Fruit fly (Drosophila melanogaster): Measurements from ENCODE around the gene CG5478.
A peak's percentile ranks its signal among the peaks of the same experiment; 100 is the strongest.

The CG5478 gene

DNA sequence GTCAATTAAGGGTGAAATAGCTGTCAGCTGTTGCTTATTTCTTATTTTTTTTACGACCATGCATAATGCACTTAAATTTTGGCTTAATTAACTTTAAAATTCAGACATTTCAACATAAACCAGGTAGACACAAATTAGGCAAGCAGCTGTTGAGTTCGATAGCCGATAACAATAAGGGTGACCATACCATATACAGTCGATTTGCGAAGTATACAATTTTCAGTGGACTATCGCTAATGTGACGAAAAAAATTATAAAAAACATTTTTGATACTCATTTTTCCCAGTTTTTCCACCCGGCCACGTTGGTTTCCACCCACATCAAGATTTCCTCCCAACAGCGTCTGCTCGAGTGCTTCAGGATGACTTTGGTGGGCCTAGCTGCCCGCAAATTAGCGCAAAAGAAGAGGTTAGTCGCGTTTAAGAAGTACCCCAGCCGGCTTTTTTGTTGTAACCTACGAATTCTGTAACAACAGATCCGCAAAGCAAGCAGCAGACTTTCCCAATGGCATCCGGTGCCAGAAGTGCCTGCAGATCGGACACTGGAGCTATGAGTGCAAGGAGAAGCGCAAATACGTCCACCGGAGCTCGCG lies 30.3 kb upstream of the CG5478 start, which contains the start of the genes CG4287 and CG5516 (continued):
- no peak for TF ChIP-seq CG3163 (GFP tag; optimal IDR thresholded peaks at IDR 0.05)
- TF ChIP-seq sob (GFP tag; IDR thresholded peaks at IDR 0.05), result no peak
- no peak for TF ChIP-seq CG6813 (GFP tag; optimal IDR thresholded peaks at IDR 0.05)
- no peak for TF ChIP-seq vnd (GFP tag; IDR thresholded peaks at IDR 0.05; ENCODE audit: partially characterized antibody)
- no peak for TF ChIP-seq repo (GFP tag; optimal IDR thresholded peaks at IDR 0.05)
- TF ChIP-seq CG10267 (tag; optimal IDR thresholded peaks at IDR 0.05), result peak; percentile 11
- TF ChIP-seq bigmax (GFP tag; optimal IDR thresholded peaks at IDR 0.05), result peak; percentile 73
- peak; percentile 6 for TF ChIP-seq crc (GFP tag; optimal IDR thresholded peaks at IDR 0.05)
- no peak for TF ChIP-seq rib (GFP tag; IDR thresholded peaks at IDR 0.05)
- TF ChIP-seq psq (GFP tag; optimal IDR thresholded peaks at IDR 0.05), result no peak
- TF ChIP-seq CG8765 (GFP tag; IDR thresholded peaks at IDR 0.05), result no peak
- TF ChIP-seq pros (GFP tag; optimal IDR thresholded peaks at IDR 0.05), result no peak
- peak; percentile 57; the same call in 2 of the 3 replicates for TF ChIP-seq Doc3 (GFP tag; IDR thresholded peaks at IDR 0.05; ENCODE audit: partially characterized antibody)
- TF ChIP-seq prd (optimal IDR thresholded peaks at IDR 0.05), result no peak
- no peak for TF ChIP-seq prd (GFP tag; IDR thresholded peaks at IDR 0.05)
- no peak for TF ChIP-seq CG33213 (GFP tag; optimal IDR thresholded peaks at IDR 0.05)
- no peak for TF ChIP-seq CG10654 (GFP tag; optimal IDR thresholded peaks at IDR 0.05)
- TF ChIP-seq cas (GFP tag; IDR thresholded peaks at IDR 0.05), result no peak
- no peak for TF ChIP-seq Abd-B (GFP tag; optimal IDR thresholded peaks at IDR 0.05)
- no peak for TF ChIP-seq ham (GFP tag; IDR thresholded peaks at IDR 0.05)
- no peak for TF ChIP-seq bab2 (GFP tag; optimal IDR thresholded peaks at IDR 0.05)
- no peak for TF ChIP-seq CG15514 (GFP tag; optimal IDR thresholded peaks at IDR 0.05)
- TF ChIP-seq CG17568 (GFP tag; optimal IDR thresholded peaks at IDR 0.05), result no peak
- no peak for TF ChIP-seq CG30431 (GFP tag; optimal IDR thresholded peaks at IDR 0.05)
- TF ChIP-seq CG2120 (GFP tag; optimal IDR thresholded peaks at IDR 0.05), result peak; percentile 63
- peak; percentile 38 for TF ChIP-seq HmgD (GFP tag; optimal IDR thresholded peaks at IDR 0.05)
- TF ChIP-seq CG18262 (tag; optimal IDR thresholded peaks at IDR 0.05), result no peak
- no peak for TF ChIP-seq CG3407 (GFP tag; optimal IDR thresholded peaks at IDR 0.05)
- no peak for TF ChIP-seq CG10462 (GFP tag; optimal IDR thresholded peaks at IDR 0.05)
- TF ChIP-seq Dref (GFP tag; IDR thresholded peaks at IDR 0.05), result peak; percentile 72
- TF ChIP-seq D19B (GFP tag; optimal IDR thresholded peaks at IDR 0.05), result no peak
- no peak for TF ChIP-seq Eip74EF (GFP tag; optimal IDR thresholded peaks at IDR 0.05)
- no peak for TF ChIP-seq so (GFP tag; IDR thresholded peaks at IDR 0.05)
- TF ChIP-seq Hmx (GFP tag; optimal IDR thresholded peaks at IDR 0.05), result no peak
- TF ChIP-seq zfh1 (GFP tag; IDR thresholded peaks at IDR 0.05), result no peak
- no peak for TF ChIP-seq cato (GFP tag; optimal IDR thresholded peaks at IDR 0.05; ENCODE audit: borderline replicate concordance)
- TF ChIP-seq CG9797 (GFP tag; optimal IDR thresholded peaks at IDR 0.05), result no peak
- TF ChIP-seq BEAF-32 (GFP tag; optimal IDR thresholded peaks at IDR 0.05), result peak; percentile 56
- peak; percentile 25 for TF ChIP-seq ind (GFP tag; optimal IDR thresholded peaks at IDR 0.05)
- TF ChIP-seq trem (tag; optimal IDR thresholded peaks at IDR 0.05), result peak; percentile 22
- TF ChIP-seq zen (tag; optimal IDR thresholded peaks at IDR 0.05), result peak; percentile 64
- no peak for TF ChIP-seq CkIIα-i1 (GFP tag; IDR thresholded peaks at IDR 0.05)
- TF ChIP-seq Scr (GFP tag; IDR thresholded peaks at IDR 0.05; ENCODE audit: partially characterized antibody), result peak; percentile 54
- TF ChIP-seq HHEX (GFP tag; optimal IDR thresholded peaks at IDR 0.05), result no peak
- TF ChIP-seq H15 (GFP tag; IDR thresholded peaks at IDR 0.05), result no peak
- peak; percentile 24 for TF ChIP-seq Dp (GFP tag; optimal IDR thresholded peaks at IDR 0.05)
- no peak for TF ChIP-seq CG8089 (GFP tag; optimal IDR thresholded peaks at IDR 0.05)
- no peak for TF ChIP-seq dmrt99B (tag; optimal IDR thresholded peaks at IDR 0.05)
- TF ChIP-seq Dad (GFP tag; optimal IDR thresholded peaks at IDR 0.05), result no peak
- no peak for TF ChIP-seq CrebB (tag; optimal IDR thresholded peaks at IDR 0.05)
- no peak for TF ChIP-seq Jarid2 (GFP tag; optimal IDR thresholded peaks at IDR 0.05)

Measured in whole organism, embryonic.